Fruit fly (Drosophila melanogaster): ENCODE measurements around the gene bard.

bard gene

dm6 chr3R:18114834-18115233 is 34.0 kb downstream of the bard start:
- no peak for TF ChIP-seq CG10348 (GFP tag; IDR thresholded peaks at IDR 0.05)
- TF ChIP-seq CG17806 (tag; optimal IDR thresholded peaks at IDR 0.05), result no peak
- no peak for TF ChIP-seq CG34367 (tag; optimal IDR thresholded peaks at IDR 0.05)
- no peak for TF ChIP-seq CG32121 (GFP tag; IDR thresholded peaks at IDR 0.05)
- TF ChIP-seq CG15710 (tag; optimal IDR thresholded peaks at IDR 0.05), result no peak
- TF ChIP-seq CG4496 (GFP tag; IDR thresholded peaks at IDR 0.05), result no peak
- TF ChIP-seq rn (GFP tag; IDR thresholded peaks at IDR 0.05), result no peak
- TF ChIP-seq CG13204 (GFP tag; optimal IDR thresholded peaks at IDR 0.05), result no peak
- TF ChIP-seq Ets98B (GFP tag; IDR thresholded peaks at IDR 0.05), result no peak
- TF ChIP-seq D1 (tag; optimal IDR thresholded peaks at IDR 0.05), result no peak
- no peak for TF ChIP-seq CG8159 (tag; optimal IDR thresholded peaks at IDR 0.05)
- TF ChIP-seq CG8301 (tag; optimal IDR thresholded peaks at IDR 0.05), result no peak
- TF ChIP-seq Snoo (tag; optimal IDR thresholded peaks at IDR 0.05), result no peak
- no peak for TF ChIP-seq EcR (GFP tag; optimal IDR thresholded peaks at IDR 0.05)
- TF ChIP-seq CG12605 (GFP tag; IDR thresholded peaks at IDR 0.05), result no peak
- TF ChIP-seq Pif1B (GFP tag; optimal IDR thresholded peaks at IDR 0.05), result no peak
- no peak for TF ChIP-seq CG9948 (tag; optimal IDR thresholded peaks at IDR 0.05)

- TF ChIP-seq Ets98B (GFP tag; IDR thresholded peaks at IDR 0.05) (no peak), rn (GFP tag; IDR thresholded peaks at IDR 0.05) (no peak), CG10348 (GFP tag; IDR thresholded peaks at IDR 0.05) (no peak), CG4496 (GFP tag; IDR thresholded peaks at IDR 0.05) (no peak), CG9948 (tag; optimal IDR thresholded peaks at IDR 0.05) (no peak)
Measured at dm6 chr3R:18117525-18117924, 36.7 kb downstream of the bard start.

dm6 chr3R:18118239-18118638 is 37.4 kb downstream of the bard start:
- TF ChIP-seq CG8301 (tag; optimal IDR thresholded peaks at IDR 0.05), result no peak
- TF ChIP-seq rn (GFP tag; IDR thresholded peaks at IDR 0.05), result no peak
- no peak for TF ChIP-seq CG8159 (tag; optimal IDR thresholded peaks at IDR 0.05)
- TF ChIP-seq CG12605 (GFP tag; IDR thresholded peaks at IDR 0.05), result no peak
- no peak for TF ChIP-seq CG10348 (GFP tag; IDR thresholded peaks at IDR 0.05)
- TF ChIP-seq Snoo (tag; optimal IDR thresholded peaks at IDR 0.05), result no peak
- no peak for TF ChIP-seq Ets98B (GFP tag; IDR thresholded peaks at IDR 0.05)
- TF ChIP-seq CG34367 (tag; optimal IDR thresholded peaks at IDR 0.05), result no peak
- TF ChIP-seq CG9948 (tag; optimal IDR thresholded peaks at IDR 0.05), result no peak
- TF ChIP-seq CG4496 (GFP tag; IDR thresholded peaks at IDR 0.05), result no peak
- TF ChIP-seq Pif1B (GFP tag; optimal IDR thresholded peaks at IDR 0.05), result no peak

dm6 chr3R:18118695-18119094 is 37.8 kb downstream of the bard start:
- TF ChIP-seq Snoo (tag; optimal IDR thresholded peaks at IDR 0.05) (no peak), CG34367 (tag; optimal IDR thresholded peaks at IDR 0.05) (no peak), CG9948 (tag; optimal IDR thresholded peaks at IDR 0.05) (no peak), CG17806 (tag; optimal IDR thresholded peaks at IDR 0.05) (no peak), CG32121 (GFP tag; IDR thresholded peaks at IDR 0.05) (no peak), CG8159 (tag; optimal IDR thresholded peaks at IDR 0.05) (no peak), rn (GFP tag; IDR thresholded peaks at IDR 0.05) (no peak), D1 (tag; optimal IDR thresholded peaks at IDR 0.05) (no peak), fd96Ca (GFP tag; IDR thresholded peaks at IDR 0.05) (no peak), CG8301 (tag; optimal IDR thresholded peaks at IDR 0.05) (no peak), EcR (GFP tag; optimal IDR thresholded peaks at IDR 0.05) (no peak), Pif1B (GFP tag; optimal IDR thresholded peaks at IDR 0.05) (no peak), CG10348 (GFP tag; IDR thresholded peaks at IDR 0.05) (no peak), CG13204 (GFP tag; optimal IDR thresholded peaks at IDR 0.05) (no peak)

DNA sequence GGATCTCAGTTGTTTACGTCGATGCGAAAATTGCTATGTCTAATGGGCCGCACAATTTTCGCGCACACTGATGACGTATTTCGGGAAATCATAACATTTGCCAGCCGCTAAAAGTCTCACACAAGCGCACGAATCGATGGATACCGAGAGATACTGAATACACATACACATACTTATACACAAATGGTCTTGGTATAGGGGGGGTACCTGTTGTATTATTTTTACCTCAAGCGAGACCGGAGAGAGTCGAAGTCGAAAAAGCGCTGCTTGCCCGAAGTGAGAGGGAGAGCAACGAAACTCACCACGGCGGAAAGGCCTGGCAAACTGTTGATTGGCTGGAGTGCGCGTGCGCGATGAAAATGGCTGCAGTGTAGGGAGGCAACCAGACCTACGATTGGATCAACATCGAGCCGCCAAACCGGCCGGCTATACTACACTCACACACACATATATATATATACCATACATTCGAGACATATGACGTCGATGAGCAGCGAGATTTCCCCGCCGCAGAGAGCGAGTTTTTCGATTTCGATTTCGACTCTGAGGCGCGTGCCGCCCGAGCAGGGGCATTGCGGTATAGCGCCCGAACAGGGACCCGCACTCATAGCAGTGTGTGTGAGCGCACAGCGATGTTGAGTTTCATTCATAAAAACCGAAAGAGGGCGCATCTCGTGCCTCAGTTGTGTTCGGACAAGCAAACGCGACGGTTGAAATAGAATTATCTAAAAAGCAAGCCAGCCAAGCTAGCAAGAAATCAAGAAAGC is 40.7 kb downstream of the bard start:
- TF ChIP-seq CG4496 (GFP tag; IDR thresholded peaks at IDR 0.05) (0 out of 3 replicates have a peak, but pooled peaks have one; percentile 18), CG8301 (tag; optimal IDR thresholded peaks at IDR 0.05) (no peak), CG10348 (GFP tag; IDR thresholded peaks at IDR 0.05) (no peak), EcR (GFP tag; optimal IDR thresholded peaks at IDR 0.05) (peak; percentile 26), Pif1A (GFP tag; optimal IDR thresholded peaks at IDR 0.05) (peak; percentile 5), fd96Ca (GFP tag; IDR thresholded peaks at IDR 0.05) (0 out of 3 replicates have a peak, but pooled peaks have one; percentile 41), CG15710 (tag; optimal IDR thresholded peaks at IDR 0.05) (no peak), D1 (tag; optimal IDR thresholded peaks at IDR 0.05) (no peak), CG17806 (tag; optimal IDR thresholded peaks at IDR 0.05) (no peak), CG12605 (GFP tag; IDR thresholded peaks at IDR 0.05) (peak; percentile 38), CG14655 (GFP tag; optimal IDR thresholded peaks at IDR 0.05) (no peak), CG32121 (GFP tag; IDR thresholded peaks at IDR 0.05) (peak; percentile 40; the same call in 1 of the 2 replicates), Ets98B (GFP tag; IDR thresholded peaks at IDR 0.05) (no peak), CG13204 (GFP tag; optimal IDR thresholded peaks at IDR 0.05) (peak; percentile 89), Snoo (tag; optimal IDR thresholded peaks at IDR 0.05) (no peak), rn (GFP tag; IDR thresholded peaks at IDR 0.05) (no peak), CG9948 (tag; optimal IDR thresholded peaks at IDR 0.05) (no peak), gl (tag; optimal IDR thresholded peaks at IDR 0.05) (no peak)

DNA sequence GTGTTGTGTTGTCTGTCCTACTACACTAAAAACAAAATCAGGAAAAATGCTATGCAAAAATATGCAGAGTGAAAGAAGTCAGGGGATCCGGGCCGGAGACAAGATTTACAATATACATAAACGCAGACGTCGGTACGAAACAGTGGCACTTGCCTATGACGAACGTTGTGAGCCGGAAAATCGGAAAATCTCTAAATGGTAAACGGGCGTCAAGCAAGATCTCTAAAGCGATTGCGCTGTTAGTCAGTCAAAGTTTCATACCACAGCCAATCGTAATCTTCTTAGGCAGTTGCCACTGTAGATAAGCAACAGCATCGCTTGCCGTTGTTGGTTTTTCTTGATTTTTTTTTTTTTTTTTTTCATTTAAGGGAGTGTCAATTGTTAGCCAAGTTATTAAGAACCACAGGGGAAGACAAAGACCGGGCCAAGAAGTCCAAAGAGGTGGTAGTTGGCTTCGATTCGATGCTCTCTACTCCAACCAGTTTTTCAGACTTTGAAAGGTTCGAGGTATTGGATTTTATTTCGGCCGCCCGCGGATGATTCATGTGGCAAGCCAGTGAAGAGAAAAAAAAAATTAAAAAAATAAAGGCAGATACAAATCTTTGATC is 44.3 kb downstream of the bard start:
- peak; percentile 61 for TF ChIP-seq CG8301 (tag; optimal IDR thresholded peaks at IDR 0.05)
- TF ChIP-seq D1 (tag; optimal IDR thresholded peaks at IDR 0.05), result no peak
- TF ChIP-seq CG32121 (GFP tag; IDR thresholded peaks at IDR 0.05), result peak; percentile 87
- peak; percentile 94 for TF ChIP-seq CG4496 (GFP tag; IDR thresholded peaks at IDR 0.05)
- TF ChIP-seq gl (tag; optimal IDR thresholded peaks at IDR 0.05), result peak; percentile 87
- TF ChIP-seq CG14655 (GFP tag; optimal IDR thresholded peaks at IDR 0.05), result peak; percentile 77
- peak; percentile 88 for TF ChIP-seq Ets98B (GFP tag; IDR thresholded peaks at IDR 0.05)
- peak; percentile 78 for TF ChIP-seq Pif1B (GFP tag; optimal IDR thresholded peaks at IDR 0.05)
- peak; percentile 47; the same call in 1 of the 2 replicates for TF ChIP-seq CG10348 (GFP tag; IDR thresholded peaks at IDR 0.05)
- TF ChIP-seq CG15710 (tag; optimal IDR thresholded peaks at IDR 0.05), result peak; percentile 86
- TF ChIP-seq CG12605 (GFP tag; IDR thresholded peaks at IDR 0.05), result peak; percentile 69
- peak; percentile 84 for TF ChIP-seq CG8159 (tag; optimal IDR thresholded peaks at IDR 0.05)
- TF ChIP-seq rn (GFP tag; IDR thresholded peaks at IDR 0.05), result peak; percentile 85
- TF ChIP-seq fd96Ca (GFP tag; IDR thresholded peaks at IDR 0.05), result peak; percentile 94
- peak; percentile 69 for TF ChIP-seq CG34367 (tag; optimal IDR thresholded peaks at IDR 0.05)
- TF ChIP-seq Snoo (tag; optimal IDR thresholded peaks at IDR 0.05), result no peak
- peak; percentile 78 for TF ChIP-seq CG17806 (tag; optimal IDR thresholded peaks at IDR 0.05)
- peak; percentile 61 for TF ChIP-seq CG13204 (GFP tag; optimal IDR thresholded peaks at IDR 0.05)
- TF ChIP-seq CG9948 (tag; optimal IDR thresholded peaks at IDR 0.05), result peak; percentile 74
- no peak for TF ChIP-seq EcR (GFP tag; optimal IDR thresholded peaks at IDR 0.05)
- TF ChIP-seq Pif1A (GFP tag; optimal IDR thresholded peaks at IDR 0.05), result peak; percentile 78

Data from whole organism, pupa.